Worm (Caenorhabditis elegans): ENCODE data around the gene Y27F2A.8.
"Not testable (repeated sequence)": the region's sequence is repeated elsewhere in the genome, so short reads cannot be mapped to it uniquely, and the experiment has no call there.

The Y27F2A.8 gene

DNA sequence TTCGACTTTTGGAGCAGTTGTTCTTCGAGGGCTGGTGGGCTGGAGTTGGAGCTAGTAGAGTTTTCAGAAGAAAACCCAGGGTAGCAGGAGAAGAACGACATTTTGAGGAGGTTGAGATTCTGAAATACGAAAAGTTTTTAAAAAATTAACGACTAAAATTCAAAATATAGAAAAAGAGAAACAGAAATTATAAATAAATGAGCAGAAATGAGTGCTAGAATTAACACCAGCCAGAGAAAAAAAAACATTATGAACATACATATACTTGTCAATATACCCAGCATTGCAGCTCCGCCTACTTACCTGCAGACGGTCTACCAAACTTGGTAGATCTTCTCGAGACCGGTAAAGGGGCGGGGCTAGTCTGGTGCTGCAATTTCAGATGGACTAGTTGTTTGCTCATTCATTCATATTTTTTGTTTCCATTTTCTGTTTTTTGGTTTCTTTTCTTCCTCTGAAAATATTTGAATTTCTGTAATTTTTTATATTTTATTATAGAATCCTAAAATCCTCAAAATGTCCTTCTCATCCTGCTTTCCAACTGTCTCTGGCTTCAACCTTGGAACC, 22.9 kb downstream of the Y27F2A.8 start, which contains the start of the genes ZC239.20 and ZC239.21:
TSS of gene ZC239.20 (minus strand) at position 101 of the 567 bp plus-strand sequence.
TSS of gene ZC239.21 (plus strand) at position 517 of the 567 bp plus-strand sequence.
- TF ChIP-seq tbx-11 (GFP tag; IDR thresholded peaks at IDR 0.05) (no peak), flt-1 (GFP tag; IDR thresholded peaks at IDR 0.05) (no peak), hnd-1 (tag; optimal IDR thresholded peaks at IDR 0.05) (no peak), F13C5.2 (tag; optimal IDR thresholded peaks at IDR 0.05) (no peak), ama-1 (optimal IDR thresholded peaks at IDR 0.05) (no peak), ceh-36 (tag; optimal IDR thresholded peaks at IDR 0.05) (no peak)

DNA sequence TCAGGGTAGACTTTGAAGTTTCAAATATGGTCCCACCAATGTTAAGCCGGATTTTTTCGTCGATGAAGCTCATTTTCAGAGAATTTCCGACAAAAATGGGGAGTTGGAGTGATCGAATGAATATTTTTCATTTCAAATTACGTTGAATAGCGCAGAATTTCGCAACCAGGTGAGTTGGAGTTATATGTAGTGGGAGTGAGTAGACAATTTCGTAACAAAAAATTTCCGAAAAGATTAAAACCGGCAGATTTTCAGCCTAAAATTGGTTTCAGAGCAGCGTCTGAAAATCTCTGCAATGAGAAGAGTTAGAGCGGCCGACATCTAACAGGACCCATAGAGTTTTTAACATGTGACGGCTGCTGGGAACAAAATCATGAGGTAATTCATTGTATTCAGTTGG, 25.1 kb downstream of the Y27F2A.8 start, which contains the start of gene sdz-35:
TSS of gene sdz-35 (minus strand) at position 101 of the 400 bp plus-strand sequence.
- TF ChIP-seq aly-1 (tag; optimal IDR thresholded peaks at IDR 0.05) (no peak), hmbx-1 (tag; optimal IDR thresholded peaks at IDR 0.05) (no peak), F13C5.2 (tag; optimal IDR thresholded peaks at IDR 0.05) (no peak), flt-1 (GFP tag; IDR thresholded peaks at IDR 0.05) (no peak), tbx-11 (GFP tag; IDR thresholded peaks at IDR 0.05) (no peak), hnd-1 (tag; optimal IDR thresholded peaks at IDR 0.05) (no peak), ama-1 (optimal IDR thresholded peaks at IDR 0.05) (no peak), hmg-4 (GFP tag; optimal IDR thresholded peaks at IDR 0.05) (no peak), ets-7 (tag; optimal IDR thresholded peaks at IDR 0.05) (no peak)

DNA sequence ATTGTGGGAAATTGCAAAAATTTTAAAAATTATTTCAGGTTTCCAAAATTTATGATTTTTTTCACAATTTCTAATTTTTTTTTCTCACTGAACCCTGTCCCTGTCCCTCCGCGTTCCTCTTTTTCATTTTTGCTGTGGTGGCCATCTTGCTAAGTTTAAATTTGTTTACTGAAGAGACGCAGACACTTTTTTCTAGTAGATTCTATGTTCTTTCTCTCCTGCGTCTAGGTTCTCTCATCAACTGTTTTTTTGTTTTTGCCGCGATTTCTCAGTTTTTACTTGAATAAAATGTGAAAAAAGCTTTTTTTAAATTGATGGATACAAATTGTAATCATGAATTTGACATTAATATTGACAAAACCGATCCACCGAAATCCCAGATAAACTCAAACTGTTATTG, 25.7 kb downstream of the Y27F2A.8 start, which contains the start of gene ZC239.6:
TSS of gene ZC239.6 (plus strand) at position 381 of the 400 bp plus-strand sequence.
- TF ChIP-seq flt-1 (GFP tag; IDR thresholded peaks at IDR 0.05) (no peak), hmbx-1 (tag; optimal IDR thresholded peaks at IDR 0.05) (no peak), aly-1 (tag; optimal IDR thresholded peaks at IDR 0.05) (no peak), tbx-11 (GFP tag; IDR thresholded peaks at IDR 0.05) (no peak), ceh-36 (tag; optimal IDR thresholded peaks at IDR 0.05) (no peak), ceh-13 (GFP tag; optimal IDR thresholded peaks at IDR 0.05) (no peak), hmg-4 (GFP tag; optimal IDR thresholded peaks at IDR 0.05) (no peak), hnd-1 (tag; optimal IDR thresholded peaks at IDR 0.05) (no peak)

DNA sequence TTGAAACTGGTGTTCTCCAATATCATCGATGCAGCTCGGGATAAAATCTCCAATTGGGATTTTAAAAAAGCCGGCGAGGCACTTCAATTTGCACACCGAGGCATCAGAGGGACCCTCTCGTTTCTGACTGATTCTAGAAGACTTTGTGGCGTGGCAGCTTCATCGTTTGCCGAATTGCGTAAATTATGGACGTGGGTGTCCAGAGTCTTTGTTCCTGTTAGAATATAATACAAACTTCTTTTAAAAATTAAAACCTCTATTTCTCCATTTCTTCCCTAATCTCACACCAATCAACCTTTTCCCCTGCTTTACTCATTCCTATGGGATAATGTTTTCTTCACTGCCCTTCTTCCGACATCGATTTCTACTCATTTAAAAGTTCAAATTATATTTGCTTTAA, 26.8 kb downstream of the Y27F2A.8 start, which contains the start of gene ZC239.5:
TSS of gene ZC239.5 (plus strand) at position 301 of the 400 bp plus-strand sequence.
- no peak for TF ChIP-seq tbx-37 (GFP tag; conservative IDR thresholded peaks at IDR 0.05)
- no peak for TF ChIP-seq B0310.2 (tag; optimal IDR thresholded peaks at IDR 0.05)
- no peak for TF ChIP-seq ets-7 (tag; optimal IDR thresholded peaks at IDR 0.05)
- no peak for TF ChIP-seq tbx-11 (GFP tag; IDR thresholded peaks at IDR 0.05)
- no peak for TF ChIP-seq ceh-13 (GFP tag; optimal IDR thresholded peaks at IDR 0.05)
- no peak for TF ChIP-seq tra-4 (tag; optimal IDR thresholded peaks at IDR 0.05)
- no peak for TF ChIP-seq ceh-36 (tag; optimal IDR thresholded peaks at IDR 0.05)
- TF ChIP-seq F13C5.2 (tag; optimal IDR thresholded peaks at IDR 0.05): no peak
- TF ChIP-seq hmg-4 (GFP tag; optimal IDR thresholded peaks at IDR 0.05): no peak
- TF ChIP-seq aly-1 (tag; optimal IDR thresholded peaks at IDR 0.05): no peak
- no peak for TF ChIP-seq ama-1 (optimal IDR thresholded peaks at IDR 0.05)
- no peak for TF ChIP-seq hnd-1 (tag; optimal IDR thresholded peaks at IDR 0.05)
- no peak for TF ChIP-seq hmbx-1 (tag; optimal IDR thresholded peaks at IDR 0.05)
- TF ChIP-seq sea-1 (GFP tag; conservative IDR thresholded peaks at IDR 0.05): no peak
- no peak for TF ChIP-seq pes-1 (GFP tag; IDR thresholded peaks at IDR 0.05)
- no peak for TF ChIP-seq flt-1 (GFP tag; IDR thresholded peaks at IDR 0.05)
- TF ChIP-seq scrt-1 (GFP tag; IDR thresholded peaks at IDR 0.05): no peak

DNA sequence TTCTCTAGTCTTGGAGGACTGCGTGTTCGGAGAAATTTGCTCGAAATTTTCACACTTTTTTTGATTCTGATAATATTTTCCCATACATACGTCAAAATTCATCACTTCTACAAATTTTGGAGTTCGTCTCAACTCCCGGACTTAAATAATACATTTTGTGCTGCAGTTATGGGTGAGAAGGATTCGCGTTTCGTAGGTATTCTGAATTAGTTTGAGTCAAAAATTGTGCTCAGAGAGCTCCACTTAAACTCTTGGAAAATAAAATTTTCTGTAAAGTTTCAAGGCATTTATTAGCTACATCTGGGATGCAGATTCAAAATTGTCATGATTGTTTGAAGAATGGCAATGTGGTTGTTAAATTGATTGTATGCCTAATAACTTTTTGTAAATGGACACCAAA, 30.3 kb downstream of the Y27F2A.8 start, which contains the start of gene ZC239.4:
TSS of gene ZC239.4 (plus strand) at position 301 of the 400 bp plus-strand sequence.
- TF ChIP-seq scrt-1 (GFP tag; IDR thresholded peaks at IDR 0.05) (no peak), hmg-4 (GFP tag; optimal IDR thresholded peaks at IDR 0.05) (no peak), pes-1 (GFP tag; IDR thresholded peaks at IDR 0.05) (no peak), hnd-1 (tag; optimal IDR thresholded peaks at IDR 0.05) (no peak), tbx-37 (GFP tag; conservative IDR thresholded peaks at IDR 0.05) (no peak)

DNA sequence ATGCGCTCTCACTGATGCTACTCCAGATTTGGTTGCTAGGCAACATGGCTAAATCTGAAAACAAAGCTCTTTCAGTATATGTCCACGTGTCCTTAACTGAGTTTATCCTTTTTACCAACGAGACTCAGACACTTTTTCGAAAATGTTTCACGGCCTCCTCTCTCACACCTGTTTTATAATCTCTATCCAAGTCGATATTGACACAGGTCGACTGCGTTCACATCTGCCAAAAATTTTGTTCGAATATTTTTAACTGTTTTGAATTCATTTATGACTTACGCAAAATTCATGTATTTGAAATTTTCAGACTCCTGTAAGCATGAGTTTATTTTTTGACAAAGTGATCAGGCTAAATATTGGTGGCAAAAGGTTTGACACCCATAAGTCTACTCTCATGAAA, 32.2 kb downstream of the Y27F2A.8 start, which contains the start of gene ZC239.3:
TSS of gene ZC239.3 (plus strand) at position 301 of the 400 bp plus-strand sequence.
- not testable (repeated sequence) for TF ChIP-seq F13C5.2 (tag; optimal IDR thresholded peaks at IDR 0.05); flt-1 (GFP tag; IDR thresholded peaks at IDR 0.05); hmbx-1 (tag; optimal IDR thresholded peaks at IDR 0.05)

DNA sequence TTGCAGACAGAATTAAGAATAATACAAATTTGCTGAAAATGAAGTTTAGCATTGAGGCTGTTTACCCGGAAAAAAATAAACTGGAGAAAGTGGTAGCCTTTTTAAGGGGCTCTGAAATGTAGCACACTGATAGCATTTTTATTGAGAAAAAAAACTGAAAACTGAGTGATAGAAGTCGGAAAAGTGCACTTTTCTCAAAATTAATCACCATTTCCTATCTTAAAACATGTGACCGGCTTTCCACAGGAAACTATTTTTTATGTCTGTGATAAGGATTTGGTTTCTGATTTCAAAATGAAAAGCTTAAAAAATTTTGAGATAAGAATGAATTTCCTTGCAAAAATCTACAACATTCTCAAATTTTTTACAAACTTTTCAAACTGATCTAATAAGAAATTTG, 37.1 kb downstream of the Y27F2A.8 start, which contains the start of gene ZC239.22:
TSS of gene ZC239.22 (minus strand) at position 101 of the 400 bp plus-strand sequence.
- TF ChIP-seq hnd-1 (tag; optimal IDR thresholded peaks at IDR 0.05) (no peak), tbx-37 (GFP tag; conservative IDR thresholded peaks at IDR 0.05) (no peak), ceh-13 (GFP tag; optimal IDR thresholded peaks at IDR 0.05) (no peak), F13C5.2 (tag; optimal IDR thresholded peaks at IDR 0.05) (no peak), ets-7 (tag; optimal IDR thresholded peaks at IDR 0.05) (no peak), hmg-4 (GFP tag; optimal IDR thresholded peaks at IDR 0.05) (no peak), scrt-1 (GFP tag; IDR thresholded peaks at IDR 0.05) (no peak)

DNA sequence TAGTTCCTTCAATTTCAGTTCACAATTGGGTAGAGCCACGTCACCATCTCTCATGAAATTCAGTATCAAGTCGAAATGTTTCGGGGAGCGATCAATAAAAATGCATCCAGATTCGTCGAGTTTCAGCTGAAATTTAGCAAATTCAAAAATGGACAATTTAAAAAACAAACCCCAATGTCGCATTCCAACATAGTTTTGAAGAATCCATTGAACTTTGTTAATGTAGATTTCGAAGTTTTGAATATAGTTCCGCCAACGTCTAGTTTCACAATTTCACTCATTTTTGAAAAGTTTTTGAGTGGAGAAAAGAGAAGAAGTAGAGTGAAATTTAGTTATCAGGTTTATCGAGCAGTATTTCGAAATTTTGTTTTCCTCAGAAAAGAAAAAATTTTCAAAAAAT, 38.1 kb downstream of the Y27F2A.8 start, which contains the start of gene ZC239.14:
TSS of gene ZC239.14 (minus strand) at position 305 of the 400 bp plus-strand sequence.
- TF ChIP-seq pes-1 (GFP tag; IDR thresholded peaks at IDR 0.05): no peak
- TF ChIP-seq hmbx-1 (tag; optimal IDR thresholded peaks at IDR 0.05): no peak
- TF ChIP-seq hnd-1 (tag; optimal IDR thresholded peaks at IDR 0.05): no peak
- no peak for TF ChIP-seq tbx-37 (GFP tag; conservative IDR thresholded peaks at IDR 0.05)
- TF ChIP-seq F13C5.2 (tag; optimal IDR thresholded peaks at IDR 0.05): no peak
- no peak for TF ChIP-seq sea-1 (GFP tag; conservative IDR thresholded peaks at IDR 0.05)
- TF ChIP-seq flt-1 (GFP tag; IDR thresholded peaks at IDR 0.05): no peak
- TF ChIP-seq aly-1 (tag; optimal IDR thresholded peaks at IDR 0.05): no peak
- no peak for TF ChIP-seq tra-4 (tag; optimal IDR thresholded peaks at IDR 0.05)
- TF ChIP-seq ceh-13 (GFP tag; optimal IDR thresholded peaks at IDR 0.05): no peak
- no peak for TF ChIP-seq tbx-11 (GFP tag; IDR thresholded peaks at IDR 0.05)
- no peak for TF ChIP-seq ceh-36 (tag; optimal IDR thresholded peaks at IDR 0.05)
- TF ChIP-seq scrt-1 (GFP tag; IDR thresholded peaks at IDR 0.05): no peak
- no peak for TF ChIP-seq ets-7 (tag; optimal IDR thresholded peaks at IDR 0.05)
- no peak for TF ChIP-seq ama-1 (optimal IDR thresholded peaks at IDR 0.05)
- TF ChIP-seq hmg-4 (GFP tag; optimal IDR thresholded peaks at IDR 0.05): no peak
- no peak for TF ChIP-seq B0310.2 (tag; optimal IDR thresholded peaks at IDR 0.05)

Data from whole organism, early embryonic.